Fruit fly (Drosophila melanogaster) whole organism, embryonic: ENCODE measurements around the gene CG9747.
A peak's percentile ranks its signal among the peaks of the same experiment; 100 is the strongest.

Source experiments
- Adf1 ChIP-seq: fragments of 200-800 bp; sonication (Bioruptor generic); IDR thresholded peaks from 2 replicates; pipeline ENCODE4 v1.3.6; 2022; ENCODE audit warnings: missing biosample characterization, missing genetic modification characterization
- Atf3 ChIP-seq: fragments of 200-800 bp; sonication (Bioruptor generic); optimal IDR thresholded peaks from 3 replicates; lab custom pipeline; 2016; ENCODE audit warnings: missing biosample characterization, missing genetic modification characterization
- C15 ChIP-seq: fragments of 200-800 bp; sonication (Bioruptor generic); IDR thresholded peaks from 3 replicates; pipeline ENCODE4 v1.3.6; 2022; ENCODE audit warnings: missing biosample characterization, missing genetic modification characterization
- CG10543 ChIP-seq: fragments of 200-800 bp; sonication (Bioruptor generic); optimal IDR thresholded peaks from 3 replicates; lab custom pipeline; 2017; ENCODE audit warnings: missing biosample characterization, mild to moderate bottlenecking, missing genetic modification characterization, moderate library complexity
- CG10654 ChIP-seq: fragments of 200-800 bp; sonication (Bioruptor generic); optimal IDR thresholded peaks from 2 replicates; lab custom pipeline; 2016; ENCODE audit warnings: missing biosample characterization, missing genetic modification characterization
- CG12299 ChIP-seq: fragments of 200-800 bp; sonication (Bioruptor generic); optimal IDR thresholded peaks from 2 replicates; lab custom pipeline; 2018; ENCODE audit warnings: missing biosample characterization, mild to moderate bottlenecking, missing genetic modification characterization
- CG12659 ChIP-seq: fragments of 200-800 bp; sonication (Bioruptor generic); optimal IDR thresholded peaks from 3 replicates; lab custom pipeline; 2017; ENCODE audit warnings: mild to moderate bottlenecking, missing biosample characterization, missing genetic modification reagents, missing genetic modification characterization
- CG13287 ChIP-seq: fragments of 200-800 bp; sonication (Bioruptor generic); IDR thresholded peaks from 2 replicates; pipeline ENCODE4 v1.3.6; 2022; ENCODE audit warnings: missing biosample characterization, missing genetic modification characterization; ENCODE audit not compliant: partially characterized antibody
- CG15601 ChIP-seq: fragments of 200-800 bp; sonication (Bioruptor generic); optimal IDR thresholded peaks from 3 replicates; lab custom pipeline; 2019; ENCODE audit warnings: missing biosample characterization, mild to moderate bottlenecking, missing genetic modification characterization, moderate library complexity
- CG18011 ChIP-seq: fragments of 200-800 bp; sonication (Bioruptor generic); optimal IDR thresholded peaks from 2 replicates; lab custom pipeline; 2017; ENCODE audit warnings: missing biosample characterization, missing genetic modification characterization, mild to moderate bottlenecking, moderate library complexity, missing genotype
- CG2678 ChIP-seq: fragments of 200-800 bp; sonication (Bioruptor generic); optimal IDR thresholded peaks from 3 replicates; lab custom pipeline; 2019; ENCODE audit warnings: missing biosample characterization, mild to moderate bottlenecking, missing genetic modification characterization, moderate library complexity
- CG30431 ChIP-seq: fragments of 200-800 bp; sonication (Bioruptor generic); optimal IDR thresholded peaks from 2 replicates; lab custom pipeline; 2017; ENCODE audit warnings: missing biosample characterization, missing genetic modification characterization
- CG3281 ChIP-seq: fragments of 200-800 bp; sonication (Bioruptor generic); optimal IDR thresholded peaks from 3 replicates; lab custom pipeline; 2017; ENCODE audit warnings: missing biosample characterization, mild to moderate bottlenecking, missing genetic modification characterization
- CG4282 ChIP-seq: fragments of 200-800 bp; sonication (Bioruptor generic); optimal IDR thresholded peaks from 2 replicates; lab custom pipeline; 2016; ENCODE audit warnings: missing biosample characterization, missing genetic modification characterization
- CG6254 ChIP-seq: fragments of 200-800 bp; sonication (Bioruptor generic); optimal IDR thresholded peaks from 3 replicates; lab custom pipeline; 2017; ENCODE audit warnings: mild to moderate bottlenecking, missing biosample characterization, missing genetic modification reagents, missing genetic modification characterization
- CG9727 ChIP-seq: fragments of 200-800 bp; sonication (Bioruptor generic); optimal IDR thresholded peaks from 3 replicates; lab custom pipeline; 2017; ENCODE audit warnings: missing biosample characterization, mild to moderate bottlenecking, missing genetic modification characterization
- CHES-1-like ChIP-seq: fragments of 200-800 bp; sonication (Bioruptor generic); optimal IDR thresholded peaks from 2 replicates; lab custom pipeline; 2016; ENCODE audit warnings: missing biosample characterization, missing genetic modification characterization
- Dip3 ChIP-seq: fragments of 200-800 bp; sonication (Bioruptor generic); optimal IDR thresholded peaks from 3 replicates; lab custom pipeline; 2016; ENCODE audit warnings: missing biosample characterization, missing genetic modification characterization
- E2f2 ChIP-seq: fragments of 200-800 bp; sonication (Bioruptor generic); IDR thresholded peaks from 2 replicates; pipeline ENCODE4 v1.3.6; 2022; ENCODE audit warnings: missing biosample characterization, missing genetic modification characterization
- HmgD ChIP-seq: fragments of 200-800 bp; sonication (Bioruptor generic); optimal IDR thresholded peaks from 3 replicates; lab custom pipeline; 2016; ENCODE audit warnings: missing biosample characterization, missing genetic modification characterization
- Hr78 ChIP-seq, 2 experiments: fragments of 200-800 bp in 1 of 2; fragments of >200 bp in 1 of 2; sonication (Bioruptor generic) in 1 of 2; optimal IDR thresholded peaks; 2 replicates each; lab custom pipeline; 2017 to 2019; ENCODE audit warnings: missing biosample characterization in 2 of 2, missing genetic modification characterization in 2 of 2, mild to moderate bottlenecking in 1 of 2, moderate library complexity in 1 of 2
- Mrtf ChIP-seq: fragments of 200-800 bp; sonication (Bioruptor generic); IDR thresholded peaks from 3 replicates; pipeline ENCODE4 v1.3.6; 2022; ENCODE audit warnings: missing biosample characterization, missing genetic modification characterization
- NC2β ChIP-seq: fragments of 200-800 bp; sonication (Bioruptor generic); optimal IDR thresholded peaks from 2 replicates; lab custom pipeline; 2016; ENCODE audit warnings: missing biosample characterization, missing genetic modification characterization
- Ptx1 ChIP-seq: fragments of 200-800 bp; sonication (Bioruptor generic); IDR thresholded peaks from 2 replicates; pipeline ENCODE4 v1.3.6; 2022; ENCODE audit warnings: missing biosample characterization, missing genetic modification characterization
- Ravus ChIP-seq: fragments of 200-800 bp; sonication (Bioruptor generic); IDR thresholded peaks from 2 replicates; pipeline ENCODE4 v1.3.6; 2022; ENCODE audit warnings: missing biosample characterization, missing genetic modification characterization
- Spps ChIP-seq: fragments of 200-800 bp; sonication (Bioruptor generic); optimal IDR thresholded peaks from 2 replicates; lab custom pipeline; 2018; ENCODE audit warnings: missing biosample characterization, mild to moderate bottlenecking, missing genetic modification characterization
- bcd ChIP-seq: fragments of 200-800 bp; sonication (Bioruptor generic); optimal IDR thresholded peaks from 2 replicates; lab custom pipeline; 2017; ENCODE audit warnings: missing biosample characterization, mild to moderate bottlenecking, missing genetic modification characterization
- br ChIP-seq: fragments of >200 bp; optimal IDR thresholded peaks from 2 replicates; lab custom pipeline; 2017
- cad ChIP-seq: fragments of >200 bp; optimal IDR thresholded peaks from 2 replicates; lab custom pipeline; 2017; ENCODE audit warnings: missing biosample characterization, missing genetic modification characterization
- chif ChIP-seq, 2 experiments: fragments of 200-800 bp; sonication (Bioruptor generic); optimal IDR thresholded peaks; 3 replicates each; lab custom pipeline; 2016; ENCODE audit warnings: missing biosample characterization in 2 of 2, missing genetic modification characterization in 2 of 2
- crol ChIP-seq: fragments of 200-800 bp; sonication (Bioruptor generic); IDR thresholded peaks from 2 replicates; pipeline ENCODE4 v1.3.6; 2022; ENCODE audit warnings: missing biosample characterization, missing genetic modification characterization
- dpn ChIP-seq, 2 experiments: fragments of 200-800 bp; sonication (Bioruptor generic); optimal IDR thresholded peaks; 3 replicates each; lab custom pipeline; 2016; ENCODE audit warnings: missing biosample characterization in 2 of 2, missing genetic modification characterization in 2 of 2
- eve ChIP-seq, 2 experiments: fragments of >200 bp; optimal IDR thresholded peaks; 2 replicates each; lab custom pipeline; 2017; ENCODE audit warnings: missing biosample characterization in 2 of 2, missing genetic modification characterization in 2 of 2
- klu ChIP-seq: fragments of 200-800 bp; sonication (Bioruptor generic); IDR thresholded peaks from 2 replicates; pipeline ENCODE4 v1.3.6; 2022; ENCODE audit warnings: missing biosample characterization, missing genetic modification characterization
- lab ChIP-seq: fragments of 200-800 bp; sonication (Bioruptor generic); optimal IDR thresholded peaks from 3 replicates; lab custom pipeline; 2017; ENCODE audit warnings: missing biosample characterization, missing genetic modification characterization, mild to moderate bottlenecking, moderate library complexity, missing genetic modification reagents
- luna ChIP-seq: fragments of 200-800 bp; sonication (Bioruptor generic); optimal IDR thresholded peaks from 2 replicates; lab custom pipeline; 2016; ENCODE audit warnings: missing biosample characterization, missing genetic modification characterization
- oc ChIP-seq: fragments of 200-800 bp; sonication (Bioruptor generic); optimal IDR thresholded peaks from 2 replicates; lab custom pipeline; 2018; ENCODE audit warnings: missing biosample characterization, mild to moderate bottlenecking, missing genetic modification characterization, moderate library complexity
- odd ChIP-seq: fragments of 200-800 bp; sonication (Bioruptor generic); optimal IDR thresholded peaks from 2 replicates; lab custom pipeline; 2017; ENCODE audit warnings: missing biosample characterization, mild to moderate bottlenecking, missing genetic modification characterization
- org-1 ChIP-seq: fragments of 200-800 bp; sonication (Bioruptor generic); optimal IDR thresholded peaks from 2 replicates; lab custom pipeline; 2017; ENCODE audit warnings: missing biosample characterization, missing genetic modification characterization
- p53 ChIP-seq: fragments of 200-800 bp; sonication (Bioruptor generic); optimal IDR thresholded peaks from 2 replicates; lab custom pipeline; 2016; ENCODE audit warnings: missing biosample characterization, missing genetic modification characterization
- pan ChIP-seq, 4 experiments: fragments of >200 bp in 3 of 4; fragments of 200-800 bp in 1 of 4; sonication (Bioruptor generic) in 1 of 4; optimal IDR thresholded peaks in 3 of 4; IDR thresholded peaks in 1 of 4; 2 replicates each; pipeline versions ENCODE4 v1.3.6 to Lab custom; 2017 to 2022; ENCODE audit warnings: missing biosample characterization in 2 of 4, missing genetic modification characterization in 2 of 4, mixed read lengths in 1 of 4
- ro ChIP-seq: fragments of 200-800 bp; sonication (Bioruptor generic); IDR thresholded peaks from 2 replicates; pipeline ENCODE4 v1.3.6; 2022; ENCODE audit warnings: missing biosample characterization, missing genetic modification characterization
- salm ChIP-seq: fragments of 200-800 bp; sonication (Bioruptor generic); optimal IDR thresholded peaks from 2 replicates; lab custom pipeline; 2018; ENCODE audit warnings: missing biosample characterization, mild to moderate bottlenecking, missing genetic modification characterization
- sens-2 ChIP-seq: fragments of 200-800 bp; sonication (Bioruptor generic); IDR thresholded peaks from 2 replicates; pipeline ENCODE4 v1.3.6; 2022; ENCODE audit warnings: missing biosample characterization, missing genetic modification characterization
- seq ChIP-seq: fragments of 200-800 bp; sonication (Bioruptor generic); IDR thresholded peaks from 2 replicates; pipeline ENCODE4 v1.3.6; 2022; ENCODE audit warnings: missing biosample characterization, missing genetic modification characterization
- stc ChIP-seq: fragments of 200-800 bp; sonication (Bioruptor generic); IDR thresholded peaks from 2 replicates; pipeline ENCODE4 v1.3.6; 2022; ENCODE audit warnings: missing biosample characterization, missing genetic modification characterization
- tll ChIP-seq, 2 experiments: fragments of 200-800 bp in 1 of 2; fragments of >200 bp in 1 of 2; sonication (Bioruptor generic) in 1 of 2; optimal IDR thresholded peaks; 2 replicates each; lab custom pipeline; 2017 to 2019; ENCODE audit warnings: missing biosample characterization in 2 of 2, missing genetic modification characterization in 2 of 2, mild to moderate bottlenecking in 1 of 2, moderate library complexity in 1 of 2
- trem ChIP-seq: fragments of 200-800 bp; optimal IDR thresholded peaks from 3 replicates; lab custom pipeline; 2019; ENCODE audit warnings: missing biosample characterization, mild to moderate bottlenecking, missing genetic modification characterization, moderate library complexity

The CG9747 gene

dm6 chr3R:30203104-30203986 is 12.3 kb upstream of the CG9747 start (continued):
- TF ChIP-seq CG13287 (peak; percentile 21; the same call in 1 of the 2 replicates), CG6254 (GFP tag; lab: Kevin White, UChicago) (peak; percentile 95), seq (GFP tag; lab: Robert Waterston, UW) (peak; percentile 92), ro (GFP tag; lab: Robert Waterston, UW) (peak; percentile 85), org-1 (GFP tag; lab: Kevin White, UChicago) (peak; percentile 96), pan (optimal IDR thresholded peaks at IDR 0.05; lab: Kevin White, UChicago) (no peak), pan (GFP tag; optimal IDR thresholded peaks at IDR 0.05 in 1 of 2, IDR thresholded peaks at IDR 0.05 in 1 of 2) (peak in 1 of 2 experiments; percentile 91), Mrtf (peak; percentile 90), CG12299 (tag; lab: Kevin White, UChicago) (peak; percentile 82), HmgD (GFP tag; lab: Kevin White, UChicago) (peak; percentile 94), Adf1 (peak; percentile 99), tll (GFP tag; optimal IDR thresholded peaks at IDR 0.05; lab: Kevin White, UChicago) (peak in 1 of 2 experiments; percentile 59), dpn (GFP tag; optimal IDR thresholded peaks at IDR 0.05; lab: Kevin White, UChicago) (peak; percentile 96 to 99), Ptx1 (GFP tag; lab: Robert Waterston, UW) (peak; percentile 95), CG3281 (GFP tag; lab: Kevin White, UChicago) (peak; percentile 96), salm (tag; lab: Kevin White, UChicago) (peak; percentile 72), CHES-1-like (peak; percentile 96), odd (GFP tag; lab: Kevin White, UChicago) (peak; percentile 90), eve (GFP tag; optimal IDR thresholded peaks at IDR 0.05; lab: Kevin White, UChicago) (no peak), Hr78 (GFP tag; optimal IDR thresholded peaks at IDR 0.05; lab: Kevin White, UChicago) (peak in 1 of 2 experiments; percentile 96), p53 (GFP tag; lab: Kevin White, UChicago) (peak; percentile 95), lab (GFP tag; lab: Kevin White, UChicago) (peak; percentile 98), E2f2 (GFP tag; lab: Robert Waterston, UW) (peak; percentile 67), CG10543 (GFP tag; lab: Kevin White, UChicago) (peak; percentile 92), Atf3 (GFP tag; lab: Kevin White, UChicago) (peak; percentile 85), CG2678 (peak; percentile 98), CG18011 (peak; percentile 69), Dip3 (peak; percentile 98), trem (tag; lab: Kevin White, UChicago) (peak; percentile 92), chif (GFP tag; optimal IDR thresholded peaks at IDR 0.05; lab: Kevin White, UChicago) (peak; percentile 93 to 98), CG30431 (peak; percentile 89), br (no peak), C15 (GFP tag; lab: Robert Waterston, UW) (peak; percentile 90; the same call in 2 of the 3 replicates), CG10654 (GFP tag; lab: Kevin White, UChicago) (peak; percentile 98), NC2β (peak; percentile 84), bcd (peak; percentile 98), cad (GFP tag; lab: Kevin White, UChicago) (no peak), oc (tag; lab: Kevin White, UChicago) (peak; percentile 83), luna (GFP tag; lab: Kevin White, UChicago) (peak; percentile 94), Spps (tag; lab: Kevin White, UChicago) (peak; percentile 80), CG15601 (tag; lab: Kevin White, UChicago) (peak; percentile 87), CG4282 (GFP tag; lab: Kevin White, UChicago) (peak; percentile 82), stc (GFP tag; lab: Robert Waterston, UW) (peak; percentile 92), sens-2 (GFP tag; lab: Robert Waterston, UW) (peak; percentile 94), CG12659 (GFP tag; lab: Kevin White, UChicago) (peak; percentile 90), Ravus (peak; percentile 92), klu (GFP tag; lab: Robert Waterston, UW) (peak; percentile 91), crol (GFP tag; lab: Robert Waterston, UW) (peak; percentile 100), CG9727 (GFP tag; lab: Kevin White, UChicago) (peak; percentile 97)
